Fruit fly (Drosophila melanogaster) whole organism, embryonic: ENCODE data around the gene Rack1.

Source experiments
- ATbp ChIP-seq: fragments of 200-800 bp; sonication (Bioruptor generic); optimal IDR thresholded peaks from 2 replicates; lab custom pipeline; 2017; ENCODE audit warnings: missing biosample characterization, mild to moderate bottlenecking, missing genetic modification characterization, missing genetic modification reagents
- BEAF-32 ChIP-seq: fragments of 200-800 bp; sonication (Bioruptor generic); optimal IDR thresholded peaks from 3 replicates; lab custom pipeline; 2017; ENCODE audit warnings: missing biosample characterization, missing genetic modification characterization, mild to moderate bottlenecking, moderate library complexity, missing genetic modification reagents
- CG10543 ChIP-seq: fragments of 200-800 bp; sonication (Bioruptor generic); optimal IDR thresholded peaks from 3 replicates; lab custom pipeline; 2017; ENCODE audit warnings: missing biosample characterization, mild to moderate bottlenecking, missing genetic modification characterization, moderate library complexity
- CG11456 ChIP-seq: fragments of 200-800 bp; sonication (Bioruptor generic); IDR thresholded peaks from 3 replicates; pipeline ENCODE4 v1.3.6; 2022; ENCODE audit warnings: missing biosample characterization, missing genetic modification characterization
- CG12236 ChIP-seq: fragments of 200-800 bp; sonication (Bioruptor generic); optimal IDR thresholded peaks from 2 replicates; lab custom pipeline; 2016; ENCODE audit warnings: missing biosample characterization, missing genetic modification characterization
- CG13424 ChIP-seq: fragments of 200-800 bp; sonication (Bioruptor generic); optimal IDR thresholded peaks from 2 replicates; lab custom pipeline; 2019; ENCODE audit warnings: missing biosample characterization, mild to moderate bottlenecking, missing genetic modification characterization, moderate library complexity
- CG14965 ChIP-seq: fragments of 200-800 bp; sonication (Bioruptor generic); optimal IDR thresholded peaks from 2 replicates; lab custom pipeline; 2016; ENCODE audit warnings: missing biosample characterization, missing genetic modification characterization, borderline replicate concordance
- CG15479 ChIP-seq: fragments of 200-800 bp; sonication (Bioruptor generic); optimal IDR thresholded peaks from 3 replicates; lab custom pipeline; 2019; ENCODE audit warnings: missing biosample characterization, mild to moderate bottlenecking, missing genetic modification characterization, moderate library complexity
- CG17186 ChIP-seq: fragments of 200-800 bp; sonication (Bioruptor generic); optimal IDR thresholded peaks from 3 replicates; lab custom pipeline; 2017; ENCODE audit warnings: missing biosample characterization, missing genetic modification reagents, missing genetic modification characterization
- CG18262 ChIP-seq: fragments of 200-800 bp; optimal IDR thresholded peaks from 3 replicates; lab custom pipeline; 2019; ENCODE audit warnings: missing biosample characterization, mild to moderate bottlenecking, missing genetic modification characterization, moderate library complexity
- CG18599 ChIP-seq: fragments of 200-800 bp; sonication (Bioruptor generic); optimal IDR thresholded peaks from 3 replicates; lab custom pipeline; 2017; ENCODE audit warnings: missing biosample characterization, missing genetic modification characterization, mild to moderate bottlenecking, moderate library complexity, missing genetic modification reagents
- CG2116 ChIP-seq: fragments of 200-800 bp; sonication (Bioruptor generic); optimal IDR thresholded peaks from 3 replicates; lab custom pipeline; 2018; ENCODE audit warnings: missing biosample characterization, mild to moderate bottlenecking, missing genetic modification characterization
- CG2889 ChIP-seq: fragments of 200-800 bp; sonication (Bioruptor generic); IDR thresholded peaks from 3 replicates; pipeline ENCODE4 v1.3.6; 2022; ENCODE audit warnings: missing biosample characterization, missing genetic modification characterization
- CG30020 ChIP-seq: fragments of 200-800 bp; optimal IDR thresholded peaks from 2 replicates; lab custom pipeline; 2019; ENCODE audit warnings: missing biosample characterization, mild to moderate bottlenecking, missing genetic modification characterization, moderate library complexity
- CG33557 ChIP-seq: fragments of 200-800 bp; sonication (Bioruptor generic); optimal IDR thresholded peaks from 2 replicates; lab custom pipeline; 2019; ENCODE audit warnings: missing biosample characterization, mild to moderate bottlenecking, missing genetic modification characterization, moderate library complexity
- CG5953 ChIP-seq: fragments of 200-800 bp; sonication (Bioruptor generic); IDR thresholded peaks from 2 replicates; pipeline ENCODE4 v1.3.6; 2022; ENCODE audit warnings: missing biosample characterization, missing genetic modification characterization
- CG9727 ChIP-seq: fragments of 200-800 bp; sonication (Bioruptor generic); optimal IDR thresholded peaks from 3 replicates; lab custom pipeline; 2017; ENCODE audit warnings: missing biosample characterization, mild to moderate bottlenecking, missing genetic modification characterization
- Camta ChIP-seq: fragments of 200-800 bp; sonication (Bioruptor generic); optimal IDR thresholded peaks from 2 replicates; lab custom pipeline; 2016; ENCODE audit warnings: missing biosample characterization, missing genetic modification characterization
- D ChIP-seq, 2 experiments: fragments of 200-800 bp in 1 of 2; fragments of >200 bp in 1 of 2; sonication (Bioruptor generic) in 1 of 2; optimal IDR thresholded peaks; 2 replicates in 1 of 2; 3 replicates in 1 of 2; lab custom pipeline; 2017; ENCODE audit warnings: mild to moderate bottlenecking in 1 of 2, missing biosample characterization in 1 of 2, missing genetic modification characterization in 1 of 2, missing genetic modification reagents in 1 of 2
- Dek ChIP-seq: fragments of 200-800 bp; sonication (Bioruptor generic); optimal IDR thresholded peaks from 3 replicates; lab custom pipeline; 2019; ENCODE audit warnings: missing biosample characterization, mild to moderate bottlenecking, missing genetic modification characterization, moderate library complexity
- Doc2 ChIP-seq: fragments of 200-800 bp; sonication (Bioruptor generic); IDR thresholded peaks from 2 replicates; pipeline ENCODE4 v1.3.6; 2022; ENCODE audit warnings: missing biosample characterization, missing genetic modification characterization
- Drgx ChIP-seq: fragments of 200-800 bp; sonication (Bioruptor generic); IDR thresholded peaks from 2 replicates; pipeline ENCODE4 v1.3.6; 2022; ENCODE audit warnings: missing biosample characterization, missing genetic modification characterization
- Fer3 ChIP-seq: fragments of 200-800 bp; sonication (Bioruptor generic); optimal IDR thresholded peaks from 2 replicates; lab custom pipeline; 2018; ENCODE audit warnings: missing biosample characterization, mild to moderate bottlenecking, missing genetic modification characterization, moderate library complexity
- HmgD ChIP-seq: fragments of 200-800 bp; sonication (Bioruptor generic); optimal IDR thresholded peaks from 3 replicates; lab custom pipeline; 2016; ENCODE audit warnings: missing biosample characterization, missing genetic modification characterization
- Lhr ChIP-seq: fragments of 200-800 bp; sonication (Bioruptor generic); optimal IDR thresholded peaks from 3 replicates; lab custom pipeline; 2017; ENCODE audit warnings: mild to moderate bottlenecking, missing biosample characterization, missing genetic modification reagents, missing genetic modification characterization
- Max ChIP-seq: fragments of 200-800 bp; sonication (Bioruptor generic); optimal IDR thresholded peaks from 2 replicates; lab custom pipeline; 2016; ENCODE audit warnings: missing biosample characterization, mild to moderate bottlenecking, missing genetic modification characterization
- NC2β ChIP-seq: fragments of 200-800 bp; sonication (Bioruptor generic); optimal IDR thresholded peaks from 2 replicates; lab custom pipeline; 2016; ENCODE audit warnings: missing biosample characterization, missing genetic modification characterization
- Ravus ChIP-seq: fragments of 200-800 bp; sonication (Bioruptor generic); IDR thresholded peaks from 2 replicates; pipeline ENCODE4 v1.3.6; 2022; ENCODE audit warnings: missing biosample characterization, missing genetic modification characterization
- Scr ChIP-seq: fragments of 200-800 bp; sonication (Bioruptor generic); IDR thresholded peaks from 2 replicates; pipeline ENCODE4 v1.3.6; 2022; ENCODE audit warnings: missing biosample characterization, missing genetic modification characterization; ENCODE audit not compliant: partially characterized antibody
- Spps ChIP-seq: fragments of 200-800 bp; sonication (Bioruptor generic); optimal IDR thresholded peaks from 2 replicates; lab custom pipeline; 2018; ENCODE audit warnings: missing biosample characterization, mild to moderate bottlenecking, missing genetic modification characterization
- Taf1 ChIP-seq: fragments of 200-800 bp; sonication (Bioruptor generic); IDR thresholded peaks from 2 replicates; pipeline ENCODE4 v1.3.6; 2022; ENCODE audit warnings: missing biosample characterization, missing genetic modification characterization
- aop ChIP-seq: fragments of 200-800 bp; sonication (Bioruptor generic); IDR thresholded peaks from 2 replicates; pipeline ENCODE4 v1.3.6; 2022; ENCODE audit warnings: missing biosample characterization, missing genetic modification characterization
- chif ChIP-seq, 2 experiments: fragments of 200-800 bp; sonication (Bioruptor generic); optimal IDR thresholded peaks; 3 replicates each; lab custom pipeline; 2016; ENCODE audit warnings: missing biosample characterization in 2 of 2, missing genetic modification characterization in 2 of 2
- chn ChIP-seq: fragments of 200-800 bp; sonication (Bioruptor generic); optimal IDR thresholded peaks from 2 replicates; lab custom pipeline; 2016; ENCODE audit warnings: missing biosample characterization, missing genetic modification characterization
- jigr1 ChIP-seq: fragments of 200-800 bp; sonication (Bioruptor generic); IDR thresholded peaks from 3 replicates; pipeline ENCODE4 v1.3.6; 2022; ENCODE audit warnings: missing biosample characterization, missing genetic modification characterization
- kay ChIP-seq: fragments of 200-800 bp; sonication (Bioruptor generic); optimal IDR thresholded peaks from 2 replicates; lab custom pipeline; 2016; ENCODE audit warnings: missing biosample characterization, missing genetic modification characterization
- lbe ChIP-seq: fragments of 200-800 bp; sonication (Bioruptor generic); optimal IDR thresholded peaks from 2 replicates; lab custom pipeline; 2016; ENCODE audit warnings: missing biosample characterization, mild to moderate bottlenecking, missing genetic modification characterization
- oc ChIP-seq: fragments of 200-800 bp; sonication (Bioruptor generic); optimal IDR thresholded peaks from 2 replicates; lab custom pipeline; 2018; ENCODE audit warnings: missing biosample characterization, mild to moderate bottlenecking, missing genetic modification characterization, moderate library complexity
- onecut ChIP-seq: fragments of 200-800 bp; sonication (Bioruptor generic); IDR thresholded peaks from 2 replicates; pipeline ENCODE4 v1.3.6; 2022; ENCODE audit warnings: missing biosample characterization, missing genetic modification characterization
- pfk ChIP-seq: fragments of 200-800 bp; sonication (Bioruptor generic); optimal IDR thresholded peaks from 2 replicates; lab custom pipeline; 2018; ENCODE audit warnings: missing biosample characterization, mild to moderate bottlenecking, missing genetic modification characterization, moderate library complexity
- ro ChIP-seq: fragments of 200-800 bp; sonication (Bioruptor generic); IDR thresholded peaks from 2 replicates; pipeline ENCODE4 v1.3.6; 2022; ENCODE audit warnings: missing biosample characterization, missing genetic modification characterization
- sc ChIP-seq, 3 experiments: fragments of >200 bp in 2 of 3; fragments of 200-800 bp in 1 of 3; sonication (Bioruptor generic) in 1 of 3; optimal IDR thresholded peaks; 2 replicates in 2 of 3; 3 replicates in 1 of 3; lab custom pipeline; 2017; ENCODE audit warnings: mild to moderate bottlenecking in 1 of 3, missing biosample characterization in 1 of 3, missing genetic modification characterization in 1 of 3, missing genetic modification reagents in 1 of 3
- seq ChIP-seq: fragments of 200-800 bp; sonication (Bioruptor generic); IDR thresholded peaks from 2 replicates; pipeline ENCODE4 v1.3.6; 2022; ENCODE audit warnings: missing biosample characterization, missing genetic modification characterization
- so ChIP-seq: fragments of 200-800 bp; sonication (Bioruptor generic); IDR thresholded peaks from 3 replicates; pipeline ENCODE4 v1.3.6; 2022; ENCODE audit warnings: missing biosample characterization, missing genetic modification characterization
- sqz ChIP-seq: fragments of 200-800 bp; sonication (Bioruptor generic); optimal IDR thresholded peaks from 3 replicates; lab custom pipeline; 2018; ENCODE audit warnings: missing biosample characterization, mild to moderate bottlenecking, missing genetic modification characterization
- stwl ChIP-seq: fragments of 200-800 bp; sonication (Bioruptor generic); optimal IDR thresholded peaks from 3 replicates; lab custom pipeline; 2018; ENCODE audit warnings: missing biosample characterization, mild to moderate bottlenecking, missing genetic modification characterization, moderate library complexity
- tin ChIP-seq: fragments of 200-800 bp; sonication (Bioruptor generic); optimal IDR thresholded peaks from 3 replicates; lab custom pipeline; 2016; ENCODE audit warnings: missing biosample characterization, missing genetic modification characterization
- trh ChIP-seq: fragments of 200-800 bp; sonication (Bioruptor generic); optimal IDR thresholded peaks from 2 replicates; lab custom pipeline; 2016; ENCODE audit warnings: missing biosample characterization, missing genetic modification characterization
- unpg ChIP-seq: fragments of 200-800 bp; sonication (Bioruptor generic); optimal IDR thresholded peaks from 3 replicates; lab custom pipeline; 2018; ENCODE audit warnings: missing biosample characterization, mild to moderate bottlenecking, missing genetic modification characterization, moderate library complexity
- zen2 ChIP-seq: fragments of 200-800 bp; sonication (Bioruptor generic); IDR thresholded peaks from 3 replicates; pipeline ENCODE4 v1.3.6; 2022; ENCODE audit warnings: missing biosample characterization, missing genetic modification characterization; ENCODE audit not compliant: partially characterized antibody

The Rack1 gene

DNA sequence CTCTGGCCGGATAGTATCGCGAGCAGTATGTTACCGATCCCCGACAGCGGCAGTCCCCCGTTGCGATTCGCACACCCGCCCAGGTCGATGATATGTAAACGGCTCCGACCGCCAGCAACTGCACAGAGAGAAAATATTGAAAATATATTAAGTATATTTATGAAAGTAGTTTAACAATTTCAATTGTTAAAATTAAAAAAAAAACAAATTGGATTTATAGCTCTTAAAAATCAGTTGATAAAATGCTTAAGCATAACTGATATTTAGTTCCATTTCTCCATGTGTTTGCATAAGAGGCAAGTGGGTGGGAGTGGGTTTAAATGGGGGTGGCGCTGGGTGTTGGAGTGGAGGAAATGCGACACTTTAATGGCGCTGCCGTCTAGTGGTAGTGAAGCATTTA is 22.4 kb upstream of the Rack1 start (continued):
- TF ChIP-seq D (optimal IDR thresholded peaks at IDR 0.05; lab: Kevin White, UChicago) (no peak), D (GFP tag; optimal IDR thresholded peaks at IDR 0.05; lab: Kevin White, UChicago) (no peak), CG5953 (GFP tag; lab: Robert Waterston, UW) (no peak), tin (GFP tag; lab: Kevin White, UChicago) (no peak), chif (GFP tag; optimal IDR thresholded peaks at IDR 0.05; lab: Kevin White, UChicago) (no peak), so (GFP tag; lab: Robert Waterston, UW) (0 out of 3 replicates have a peak, but pooled peaks have one; percentile 50), CG33557 (GFP tag; lab: Kevin White, UChicago) (no peak), Camta (GFP tag; lab: Kevin White, UChicago) (no peak), lbe (GFP tag; lab: Kevin White, UChicago) (no peak), Lhr (no peak), zen2 (no peak), aop (GFP tag; lab: Robert Waterston, UW) (no peak), sc (optimal IDR thresholded peaks at IDR 0.05; lab: Kevin White, UChicago) (no peak), sc (GFP tag; optimal IDR thresholded peaks at IDR 0.05; lab: Kevin White, UChicago) (no peak), CG17186 (no peak), trh (no peak), Spps (tag; lab: Kevin White, UChicago) (no peak), sqz (no peak), Fer3 (no peak), Doc2 (GFP tag; lab: Robert Waterston, UW) (no peak), chn (GFP tag; lab: Kevin White, UChicago) (no peak), CG11456 (GFP tag; lab: Robert Waterston, UW) (no peak), CG2116 (GFP tag; lab: Kevin White, UChicago) (no peak), CG30020 (tag; lab: Kevin White, UChicago) (no peak), CG18262 (tag; lab: Kevin White, UChicago) (no peak), seq (GFP tag; lab: Robert Waterston, UW) (no peak), pfk (no peak), stwl (no peak), CG13424 (tag; lab: Kevin White, UChicago) (peak; percentile 32), Taf1 (GFP tag; lab: Robert Waterston, UW) (no peak), HmgD (GFP tag; lab: Kevin White, UChicago) (no peak), CG9727 (GFP tag; lab: Kevin White, UChicago) (no peak), ATbp (GFP tag; lab: Kevin White, UChicago) (peak; percentile 32), NC2β (GFP tag; lab: Kevin White, UChicago) (no peak), CG18599 (peak; percentile 65), BEAF-32 (GFP tag; lab: Kevin White, UChicago) (no peak), oc (no peak), ro (GFP tag; lab: Robert Waterston, UW) (no peak), Drgx (GFP tag; lab: Robert Waterston, UW) (peak; percentile 20; the same call in 1 of the 2 replicates), Ravus (GFP tag; lab: Robert Waterston, UW) (no peak), Dek (tag; lab: Kevin White, UChicago) (no peak), unpg (peak; percentile 34), CG2889 (GFP tag; lab: Robert Waterston, UW) (no peak), onecut (GFP tag; lab: Robert Waterston, UW) (no peak), kay (no peak), jigr1 (GFP tag; lab: Robert Waterston, UW) (no peak), CG10543 (GFP tag; lab: Kevin White, UChicago) (no peak), Max (GFP tag; lab: Kevin White, UChicago) (no peak), Scr (GFP tag; lab: Robert Waterston, UW) (no peak), CG14965 (GFP tag; lab: Kevin White, UChicago) (no peak), CG12236 (GFP tag; lab: Kevin White, UChicago) (no peak), CG15479 (GFP tag; lab: Kevin White, UChicago) (no peak)
